Worm (Caenorhabditis elegans) whole organism, L1 larva: ENCODE results near the gene C07G3.10.

ENCODE experiments used
- Y116A8C.19 ChIP-seq: sonication (generic microtip); optimal IDR thresholded peaks from 2 replicates; lab custom pipeline; 2016; ENCODE audit warnings: missing compliant biosample characterization, missing genetic modification characterization, borderline replicate concordance
- ceh-82 ChIP-seq, 3 experiments: fragments of 150-350 bp in 1 of 3; sonication (generic microtip) in 2 of 3; optimal IDR thresholded peaks; 2 replicates each; lab custom pipeline; 2014 to 2017; ENCODE audit warnings: missing biosample characterization in 3 of 3, missing genetic modification characterization in 3 of 3
- efl-1 ChIP-seq, 4 experiments: fragments of 150-350 bp; optimal IDR thresholded peaks in 3 of 4; peaks in 1 of 4; 1 replicate in 1 of 4; 2 replicates in 3 of 4; lab custom pipeline; 2014; ENCODE audit warnings: missing biosample characterization in 2 of 4, missing genetic modification characterization in 2 of 4, missing genetic modification reagents in 2 of 4
- fkh-4 ChIP-seq: sonication (generic microtip); optimal IDR thresholded peaks from 2 replicates; lab custom pipeline; 2016; ENCODE audit warnings: missing compliant biosample characterization, missing genetic modification characterization, borderline replicate concordance
- lin-13 ChIP-seq: fragments of 150-350 bp; optimal IDR thresholded peaks from 2 replicates; lab custom pipeline; 2014; ENCODE audit warnings: missing biosample characterization, missing genetic modification reagents, missing genetic modification characterization
- lsy-2 ChIP-seq, 2 experiments: fragments of 150-350 bp; optimal IDR thresholded peaks; 2 replicates each; lab custom pipeline; 2014; ENCODE audit warnings: missing biosample characterization in 2 of 2, missing genetic modification characterization in 2 of 2
- nhr-77 ChIP-seq: fragments of 150-350 bp; optimal IDR thresholded peaks from 2 replicates; lab custom pipeline; 2014; ENCODE audit warnings: missing biosample characterization, missing genetic modification characterization
- tbx-2 ChIP-seq: sonication (generic microtip); optimal IDR thresholded peaks from 2 replicates; lab custom pipeline; 2016; ENCODE audit warnings: missing genetic modification characterization, missing compliant biosample characterization

DNA sequence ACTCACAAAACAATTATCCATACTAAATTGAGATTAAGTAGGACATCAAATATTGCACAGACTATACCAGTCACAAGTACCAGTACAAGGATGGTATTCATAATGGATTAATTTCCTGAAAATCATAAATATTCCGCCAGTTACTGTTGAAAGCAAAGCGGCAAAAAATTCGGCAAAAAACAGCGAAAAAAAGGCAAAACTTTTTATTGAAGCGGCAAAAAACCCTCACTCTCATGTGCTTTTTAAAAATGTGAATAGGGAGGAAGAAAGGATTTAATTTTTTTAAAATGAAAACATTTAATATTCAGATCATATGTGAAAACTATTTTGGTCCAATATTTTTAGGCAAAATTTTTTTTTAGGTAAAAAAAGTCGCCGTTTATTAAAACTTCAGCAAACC lies 31.3 kb upstream of the C07G3.10 start, which contains the start of gene srbc-29:
- TF ChIP-seq fkh-4 (tag; lab: Kevin White, UChicago), result no peak
- TF ChIP-seq ceh-82 (tag; optimal IDR thresholded peaks at IDR 0.05; lab: Kevin White, UChicago), result no peak
- no peak for TF ChIP-seq lin-13 (GFP tag; lab: Kevin White, UChicago)
- no peak for TF ChIP-seq lsy-2 (tag; optimal IDR thresholded peaks at IDR 0.05; lab: Kevin White, UChicago)
- no peak for TF ChIP-seq nhr-77
- TF ChIP-seq efl-1 (optimal IDR thresholded peaks at IDR 0.05; lab: Kevin White, UChicago), result no peak
- TF ChIP-seq efl-1 (GFP tag; optimal IDR thresholded peaks at IDR 0.05 in 1 of 2; lab: Kevin White, UChicago), result no peak
- no peak for TF ChIP-seq tbx-2 (tag; lab: Kevin White, UChicago)
- TF ChIP-seq Y116A8C.19 (tag; lab: Kevin White, UChicago), result no peak
